Worm (Caenorhabditis elegans) whole organism, L2 larva: ENCODE measurements around the gene aipr-1.

Source experiments
- ama-1 ChIP-seq: fragments of 150-350 bp; optimal IDR thresholded peaks from 2 replicates; lab custom pipeline; 2018; ENCODE audit warnings: inconsistent platforms
- nhr-77 ChIP-seq: fragments of 150-350 bp; optimal IDR thresholded peaks from 2 replicates; lab custom pipeline; 2014; ENCODE audit warnings: missing biosample characterization, missing genetic modification characterization
- unc-55 ChIP-seq: fragments of 150-350 bp; sonication (generic microtip); optimal IDR thresholded peaks from 3 replicates; lab custom pipeline; 2014; ENCODE audit warnings: missing biosample characterization, missing genetic modification reagents, missing genetic modification characterization

DNA sequence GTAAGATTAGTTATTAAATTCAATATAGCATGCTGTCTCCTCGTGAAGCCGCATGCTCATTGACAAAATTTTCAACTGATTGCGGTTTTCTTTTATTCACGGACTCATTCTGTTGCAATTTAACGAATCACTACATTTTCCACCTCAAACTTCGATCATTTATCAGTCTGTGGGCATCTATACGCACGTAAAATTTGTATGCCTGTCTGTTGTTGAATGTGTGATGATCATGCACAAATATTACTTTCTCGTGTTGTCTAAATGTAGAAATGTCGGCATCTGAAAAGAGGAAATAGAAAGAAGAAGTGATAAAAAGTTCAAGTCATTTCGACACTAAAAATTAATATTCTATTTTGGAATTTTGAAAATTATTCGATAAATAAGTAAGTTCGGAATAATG lies 18.5 kb upstream of the aipr-1 start:
- TF ChIP-seq ama-1 (no peak), unc-55 (GFP tag; lab: Kevin White, UChicago) (no peak), nhr-77 (tag; lab: Kevin White, UChicago) (no peak)
